Worm (Caenorhabditis elegans) whole organism, L1 larva: ENCODE measurements around the gene sri-70.

Experiments
- C16A3.4 ChIP-seq: fragments of 150-350 bp; optimal IDR thresholded peaks from 2 replicates; lab custom pipeline; 2014; ENCODE audit warnings: missing biosample characterization, missing genetic modification characterization
- C34B4.2 ChIP-seq: sonication (generic microtip); optimal IDR thresholded peaks from 2 replicates; lab custom pipeline; 2017; ENCODE audit warnings: mild to moderate bottlenecking, missing genetic modification characterization, missing compliant biosample characterization
- aha-1 ChIP-seq: fragments of 150-350 bp; optimal IDR thresholded peaks from 2 replicates; lab custom pipeline; 2014; ENCODE audit warnings: missing biosample characterization, missing genetic modification characterization
- ama-1 ChIP-seq: fragments of 150-350 bp; optimal IDR thresholded peaks from 2 replicates; lab custom pipeline; 2014
- ceh-63 ChIP-seq: fragments of 200-800 bp; sonication (Bioruptor generic); optimal IDR thresholded peaks from 2 replicates; lab custom pipeline; 2018; ENCODE audit warnings: mild to moderate bottlenecking, missing genetic modification characterization, missing compliant biosample characterization
- dpl-1 ChIP-seq, 3 experiments: fragments of 150-350 bp in 2 of 3; sonication (generic microtip) in 1 of 3; optimal IDR thresholded peaks; 2 replicates each; lab custom pipeline; 2014 to 2017; ENCODE audit warnings: missing biosample characterization in 3 of 3, missing genetic modification characterization in 3 of 3, missing genetic modification reagents in 3 of 3
- efl-1 ChIP-seq, 4 experiments: fragments of 150-350 bp; optimal IDR thresholded peaks in 3 of 4; peaks in 1 of 4; 1 replicate in 1 of 4; 2 replicates in 3 of 4; lab custom pipeline; 2014; ENCODE audit warnings: missing biosample characterization in 2 of 4, missing genetic modification characterization in 2 of 4, missing genetic modification reagents in 2 of 4
- fkh-10 ChIP-seq: sonication (generic microtip); optimal IDR thresholded peaks from 2 replicates; lab custom pipeline; 2017; ENCODE audit warnings: missing biosample characterization, missing genetic modification reagents, missing genetic modification characterization
- fkh-8 ChIP-seq: sonication (generic microtip); optimal IDR thresholded peaks from 2 replicates; lab custom pipeline; 2016; ENCODE audit warnings: mild to moderate bottlenecking, missing genetic modification characterization, missing compliant biosample characterization
- grh-1 ChIP-seq: fragments of 200-800 bp; sonication (Bioruptor generic); IDR thresholded peaks from 2 replicates; pipeline ENCODE4 v1.3.6; 2022; ENCODE audit warnings: missing genetic modification reagents, missing genetic modification characterization, missing compliant biosample characterization
- hlh-17 ChIP-seq: fragments of 200-800 bp; sonication (Bioruptor generic); optimal IDR thresholded peaks from 2 replicates; lab custom pipeline; 2018; ENCODE audit warnings: missing genetic modification characterization, mild to moderate bottlenecking, missing compliant biosample characterization, moderate library complexity, borderline replicate concordance
- hlh-4 ChIP-seq: sonication (generic microtip); optimal IDR thresholded peaks from 2 replicates; lab custom pipeline; 2016; ENCODE audit warnings: mild to moderate bottlenecking, missing genetic modification characterization, missing compliant biosample characterization
- jun-1 ChIP-seq: fragments of 150-350 bp; optimal IDR thresholded peaks from 2 replicates; lab custom pipeline; 2014; ENCODE audit warnings: missing biosample characterization, missing genetic modification reagents, missing genetic modification characterization
- lin-13 ChIP-seq: fragments of 150-350 bp; optimal IDR thresholded peaks from 2 replicates; lab custom pipeline; 2014; ENCODE audit warnings: missing biosample characterization, missing genetic modification reagents, missing genetic modification characterization
- lin-15B ChIP-seq: fragments of 150-350 bp; sonication (generic microtip); optimal IDR thresholded peaks from 3 replicates; lab custom pipeline; 2014; ENCODE audit warnings: missing biosample characterization, missing genetic modification characterization
- lin-35 ChIP-seq, 2 experiments: fragments of 150-350 bp; optimal IDR thresholded peaks; 2 replicates each; lab custom pipeline; 2014; ENCODE audit warnings: missing biosample characterization in 2 of 2, missing genetic modification characterization in 2 of 2, missing genetic modification reagents in 2 of 2
- lsy-2 ChIP-seq, 2 experiments: fragments of 150-350 bp; optimal IDR thresholded peaks; 2 replicates each; lab custom pipeline; 2014; ENCODE audit warnings: missing biosample characterization in 2 of 2, missing genetic modification characterization in 2 of 2
- mab-9 ChIP-seq: fragments of 200-800 bp; sonication (Bioruptor generic); IDR thresholded peaks from 2 replicates; pipeline ENCODE4 v1.3.6; 2022; ENCODE audit warnings: missing genetic modification reagents, missing genetic modification characterization, missing compliant biosample characterization
- mdl-1 ChIP-seq, 2 experiments: fragments of 150-350 bp; optimal IDR thresholded peaks; 2 replicates each; lab custom pipeline; 2014 to 2017; ENCODE audit warnings: missing biosample characterization in 2 of 2, missing genetic modification characterization in 2 of 2, inconsistent platforms in 1 of 2
- nhr-11 ChIP-seq: fragments of 150-350 bp; optimal IDR thresholded peaks from 2 replicates; lab custom pipeline; 2014; ENCODE audit warnings: missing biosample characterization, missing genetic modification characterization
- nhr-12 ChIP-seq: sonication (generic microtip); optimal IDR thresholded peaks from 2 replicates; lab custom pipeline; 2017; ENCODE audit warnings: missing biosample characterization, missing genetic modification characterization
- nhr-19 ChIP-seq: fragments of 200-800 bp; sonication (Bioruptor generic); conservative IDR thresholded peaks from 2 replicates; pipeline ENCODE4 v1.3.6; 2022; ENCODE audit warnings: missing genetic modification characterization, missing compliant biosample characterization
- nhr-85 ChIP-seq: sonication (generic microtip); peaks from one replicate; lab custom pipeline; 2016; ENCODE audit warnings: missing genetic modification characterization, inconsistent platforms, missing compliant biosample characterization
- nhr-90 ChIP-seq: sonication (generic microtip); optimal IDR thresholded peaks from 2 replicates; lab custom pipeline; 2016; ENCODE audit warnings: mild to moderate bottlenecking, missing genetic modification characterization, missing compliant biosample characterization; ENCODE audit not compliant: poor library complexity
- pag-3 ChIP-seq: sonication (generic microtip); optimal IDR thresholded peaks from 2 replicates; lab custom pipeline; 2017; ENCODE audit warnings: missing genetic modification characterization, mild to moderate bottlenecking, missing compliant biosample characterization, antibody characterized with exemption, borderline replicate concordance; ENCODE audit not compliant: insufficient read depth
- rnt-1 ChIP-seq: sonication (generic microtip); optimal IDR thresholded peaks from 2 replicates; lab custom pipeline; 2016; ENCODE audit warnings: mild to moderate bottlenecking, missing genetic modification characterization, moderate library complexity, missing compliant biosample characterization
- snu-23 ChIP-seq: sonication (generic microtip); optimal IDR thresholded peaks from 2 replicates; lab custom pipeline; 2016; ENCODE audit warnings: missing genetic modification characterization, missing compliant biosample characterization
- sox-4 ChIP-seq: sonication (generic microtip); optimal IDR thresholded peaks from 2 replicates; lab custom pipeline; 2016; ENCODE audit warnings: missing genetic modification characterization, missing compliant biosample characterization
- sup-37 ChIP-seq: fragments of 200-800 bp; sonication (Bioruptor generic); optimal IDR thresholded peaks from 2 replicates; lab custom pipeline; 2018; ENCODE audit warnings: mild to moderate bottlenecking, missing genetic modification characterization, missing compliant biosample characterization
- tbx-2 ChIP-seq: sonication (generic microtip); optimal IDR thresholded peaks from 2 replicates; lab custom pipeline; 2016; ENCODE audit warnings: missing genetic modification characterization, missing compliant biosample characterization
- unc-30 ChIP-seq: sonication (generic microtip); optimal IDR thresholded peaks from 2 replicates; lab custom pipeline; 2017; ENCODE audit warnings: missing biosample characterization, missing genetic modification characterization
- unc-62 ChIP-seq: fragments of 150-350 bp; optimal IDR thresholded peaks from 2 replicates; lab custom pipeline; 2014; ENCODE audit warnings: missing biosample characterization, missing genetic modification reagents, missing genetic modification characterization
- vab-15 ChIP-seq: sonication (generic microtip); optimal IDR thresholded peaks from 2 replicates; lab custom pipeline; 2017; ENCODE audit warnings: missing genotype, mild to moderate bottlenecking, missing genetic modification characterization, missing compliant biosample characterization
- zag-1 ChIP-seq: fragments of 150-350 bp; optimal IDR thresholded peaks from 2 replicates; lab custom pipeline; 2014; ENCODE audit warnings: missing biosample characterization, missing genetic modification characterization
- zip-4 ChIP-seq: fragments of 200-800 bp; sonication (Bioruptor generic); optimal IDR thresholded peaks from 2 replicates; lab custom pipeline; 2018; ENCODE audit warnings: mild to moderate bottlenecking, missing genetic modification characterization, moderate library complexity, missing compliant biosample characterization

Gene sri-70

DNA sequence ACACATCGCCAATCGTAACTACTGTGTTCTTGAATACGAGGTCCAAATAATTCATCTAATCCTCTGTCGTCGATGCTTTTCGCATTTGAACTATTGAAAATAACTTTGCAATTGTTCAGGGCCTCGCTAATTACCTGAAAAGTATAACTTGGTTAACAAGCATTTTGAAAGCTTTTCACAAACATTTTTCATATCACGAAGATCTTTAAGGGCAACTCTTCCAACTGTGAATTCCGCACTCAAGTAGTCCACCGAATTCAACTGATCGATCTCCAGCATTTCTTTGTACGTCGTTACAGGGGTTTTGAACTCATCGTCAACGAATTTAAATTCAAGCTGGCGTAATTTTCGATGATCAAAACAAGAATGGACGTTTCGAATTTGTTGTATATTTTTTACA is 6.4 kb upstream of the sri-70 start:
- TF ChIP-seq mab-9 (GFP tag; lab: Robert Waterston, UW) (no peak), vab-15 (tag; lab: Kevin White, UChicago) (no peak), tbx-2 (tag; lab: Kevin White, UChicago) (no peak), mdl-1 (tag; optimal IDR thresholded peaks at IDR 0.05; lab: Kevin White, UChicago) (no peak), zip-4 (GFP tag; lab: Kevin White, UChicago) (no peak), grh-1 (no peak), rnt-1 (tag; lab: Kevin White, UChicago) (no peak), sox-4 (no peak), lin-15B (tag; lab: Kevin White, UChicago) (no peak), lin-35 (GFP tag; optimal IDR thresholded peaks at IDR 0.05; lab: Kevin White, UChicago) (no peak), lsy-2 (tag; optimal IDR thresholded peaks at IDR 0.05; lab: Kevin White, UChicago) (no peak), lin-13 (GFP tag; lab: Kevin White, UChicago) (no peak), nhr-19 (no peak)
- TF ChIP-seq, all 84 proteins: peak for 0

DNA sequence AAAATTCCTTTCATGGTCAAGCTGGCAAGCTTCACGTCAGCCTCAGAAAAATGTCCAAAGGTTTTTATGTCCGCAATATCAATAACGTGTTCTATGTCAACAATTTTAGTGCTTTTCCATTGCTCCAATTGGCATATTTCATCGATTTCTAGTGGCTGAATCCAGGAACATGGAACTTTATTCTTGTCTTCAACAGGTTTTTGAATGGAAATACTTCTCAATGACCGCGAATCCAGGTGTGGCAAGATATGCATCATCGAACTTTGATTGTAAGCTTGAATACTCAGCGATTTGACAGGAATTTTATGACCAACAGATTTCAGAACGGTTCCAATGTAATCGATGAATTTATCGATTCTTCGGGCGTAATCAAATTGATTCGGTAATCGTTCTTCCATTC is 4.2 kb upstream of the sri-70 start:
- TF ChIP-seq ceh-63 (no peak), nhr-11 (tag; lab: Kevin White, UChicago) (no peak), hlh-17 (GFP tag; lab: Kevin White, UChicago) (no peak), vab-15 (tag; lab: Kevin White, UChicago) (no peak), grh-1 (no peak), fkh-8 (tag; lab: Kevin White, UChicago) (no peak), sox-4 (no peak), unc-62 (no peak), C34B4.2 (no peak), fkh-10 (GFP tag; lab: Kevin White, UChicago) (no peak), lin-13 (GFP tag; lab: Kevin White, UChicago) (no peak), ama-1 (lab: Kevin White, UChicago) (no peak), nhr-90 (tag; lab: Kevin White, UChicago) (no peak)
- TF ChIP-seq, all 84 proteins: peak for 0

DNA sequence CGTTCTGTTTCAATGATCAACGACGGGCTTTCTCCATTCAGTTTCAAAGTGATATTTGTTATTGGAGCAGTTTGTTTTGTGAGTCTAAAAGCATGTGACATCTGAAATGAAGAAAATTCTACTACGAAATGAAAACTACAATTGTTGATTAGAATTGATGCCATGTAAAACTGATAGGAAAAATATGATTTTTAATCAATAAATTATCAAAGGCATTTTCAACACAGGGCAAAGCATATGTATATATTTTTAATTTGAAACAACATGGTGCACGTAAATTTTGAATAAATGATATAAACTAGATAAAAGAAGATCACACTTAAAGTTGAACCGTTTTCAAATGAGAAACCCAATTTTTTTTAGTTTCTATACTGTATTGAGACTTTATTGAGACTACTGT is 1.5 kb upstream of the sri-70 start, which contains the start of gene K10G4.5:
K10G4.5 (minus strand) TSS at position 101 of the 400 bp plus-strand sequence.
- TF ChIP-seq C16A3.4 (tag; lab: Kevin White, UChicago) (no peak), unc-62 (no peak), hlh-4 (tag; lab: Kevin White, UChicago) (no peak), unc-30 (no peak), snu-23 (GFP tag; lab: Kevin White, UChicago) (no peak), nhr-19 (no peak), efl-1 (optimal IDR thresholded peaks at IDR 0.05; lab: Kevin White, UChicago) (no peak), efl-1 (GFP tag; optimal IDR thresholded peaks at IDR 0.05 in 1 of 2; lab: Kevin White, UChicago) (no peak), aha-1 (no peak), pag-3 (tag; lab: Kevin White, UChicago) (no peak), rnt-1 (tag; lab: Kevin White, UChicago) (no peak)
- TF ChIP-seq, all 84 proteins: peak for 0

DNA sequence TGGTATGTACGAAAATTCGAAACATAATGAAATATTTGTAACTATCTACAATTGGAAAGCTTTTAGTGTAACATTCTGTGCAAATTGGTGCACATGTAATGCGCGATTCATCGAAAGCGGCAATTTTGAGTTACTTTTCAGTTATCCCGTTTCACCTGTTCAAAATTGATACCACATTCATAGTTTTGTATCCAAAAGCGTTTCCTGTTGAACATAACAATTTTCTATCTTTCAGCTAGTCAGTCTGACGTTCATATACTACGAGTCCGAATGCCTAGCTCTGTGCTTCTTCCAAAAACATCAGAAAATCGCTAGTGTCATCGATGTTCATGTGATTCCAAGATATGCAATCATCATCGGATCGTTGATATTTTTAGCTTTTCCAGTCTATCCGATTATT is 538 bp downstream of the sri-70 start:
- TF ChIP-seq nhr-12 (no peak), ama-1 (lab: Kevin White, UChicago) (no peak), fkh-10 (GFP tag; lab: Kevin White, UChicago) (no peak), aha-1 (no peak), efl-1 (optimal IDR thresholded peaks at IDR 0.05; lab: Kevin White, UChicago) (no peak), efl-1 (GFP tag; optimal IDR thresholded peaks at IDR 0.05 in 1 of 2; lab: Kevin White, UChicago) (no peak), C34B4.2 (no peak), snu-23 (GFP tag; lab: Kevin White, UChicago) (no peak), jun-1 (no peak)

DNA sequence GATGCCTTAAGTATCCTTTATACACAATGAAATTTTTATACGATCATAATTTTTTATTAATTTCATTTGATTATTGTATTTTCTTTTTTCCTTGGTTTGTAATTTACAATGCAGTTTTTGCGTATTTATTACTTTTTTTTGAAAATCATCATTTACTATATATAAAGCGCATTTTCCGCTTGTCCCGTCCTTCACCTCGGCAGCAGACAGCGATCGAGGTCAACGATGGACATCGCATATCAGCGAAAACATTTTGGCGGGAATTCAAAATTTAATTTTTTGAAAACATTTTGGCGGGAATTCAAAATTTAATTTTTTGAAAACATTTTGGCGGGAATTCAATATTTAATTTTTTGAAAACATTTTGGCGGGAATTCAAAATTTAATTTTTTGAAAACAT is 5.1 kb downstream of the sri-70 start:
- no peak for TF ChIP-seq lsy-2 (tag; optimal IDR thresholded peaks at IDR 0.05; lab: Kevin White, UChicago)
- TF ChIP-seq zag-1 = no peak
- no peak for TF ChIP-seq efl-1 (optimal IDR thresholded peaks at IDR 0.05; lab: Kevin White, UChicago)
- peak in 1 of 2 experiments; percentile 34 for TF ChIP-seq efl-1 (GFP tag; optimal IDR thresholded peaks at IDR 0.05 in 1 of 2; lab: Kevin White, UChicago)
- no peak for TF ChIP-seq nhr-85 (tag; lab: Kevin White, UChicago)
- peak in 1 of 3 experiments; percentile 18 for TF ChIP-seq dpl-1 (GFP tag; optimal IDR thresholded peaks at IDR 0.05; lab: Kevin White, UChicago)
- TF ChIP-seq sup-37 = no peak
- no peak for TF ChIP-seq aha-1
